Worm (Caenorhabditis elegans): ENCODE measurements around the gene plr-1.

The plr-1 gene

DNA sequence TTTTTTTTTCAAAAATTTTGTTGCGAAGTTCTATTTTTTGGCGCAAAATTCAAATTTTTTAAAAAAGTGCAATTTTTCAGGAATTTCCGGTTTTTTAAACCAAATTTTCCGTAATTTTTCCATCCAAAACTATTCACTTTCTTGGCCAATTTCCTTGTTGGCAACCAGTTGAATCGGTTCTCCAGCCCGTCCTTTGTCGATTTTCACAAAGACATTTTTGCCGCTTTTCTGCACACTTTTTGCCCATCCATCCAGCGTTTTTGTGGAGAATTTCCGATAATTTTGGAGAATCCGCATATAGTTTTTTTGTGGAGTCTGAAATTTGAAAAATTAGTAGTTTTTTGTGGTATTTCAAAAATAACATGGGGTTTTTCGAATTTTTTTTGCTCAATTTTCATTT, 35.8 kb downstream of the plr-1 start:
- TF ChIP-seq sem-4 (tag; optimal IDR thresholded peaks at IDR 0.05) (no peak), blmp-1 (tag; optimal IDR thresholded peaks at IDR 0.05; ENCODE audit: insufficient read depth) (no peak), lin-13 (GFP tag; optimal IDR thresholded peaks at IDR 0.05) (no peak), unc-62 (GFP tag; optimal IDR thresholded peaks at IDR 0.05) (no peak), nhr-12 (tag; optimal IDR thresholded peaks at IDR 0.05) (no peak), mdl-1 (tag; optimal IDR thresholded peaks at IDR 0.05) (no peak), nhr-77 (tag; optimal IDR thresholded peaks at IDR 0.05) (no peak), snpc-4 (tag; optimal IDR thresholded peaks at IDR 0.05) (no peak)

DNA sequence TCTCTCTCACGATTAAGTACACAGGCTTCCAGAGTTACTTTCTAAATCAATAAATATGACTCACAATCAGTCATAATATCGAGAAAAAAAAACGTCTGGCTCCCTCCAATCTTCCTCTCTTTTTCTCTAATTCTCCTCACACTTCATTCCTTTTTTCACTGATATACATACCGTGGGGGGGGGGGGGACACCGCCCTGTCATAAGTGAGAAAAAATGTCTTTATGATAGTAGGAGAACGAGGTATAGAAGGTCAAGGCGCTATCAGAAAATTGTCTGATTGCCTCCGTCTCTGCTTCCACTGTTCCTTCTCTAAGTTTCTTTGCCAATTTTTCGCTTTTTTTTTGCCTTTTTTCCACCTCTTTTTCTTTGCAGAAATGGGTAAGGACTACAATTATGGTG, 39.8 kb downstream of the plr-1 start, which contains the start of gene Y66D12A.24:
Y66D12A.24 (plus strand) TSS at position 370 of the 400 bp plus-strand sequence.
- TF ChIP-seq nhr-237 (tag; optimal IDR thresholded peaks at IDR 0.05) (no peak), sma-3 (GFP tag; optimal IDR thresholded peaks at IDR 0.05) (peak; percentile 28), ztf-11 (tag; optimal IDR thresholded peaks at IDR 0.05) (no peak), sma-9 (GFP tag; optimal IDR thresholded peaks at IDR 0.05) (no peak), sma-9 (tag; optimal IDR thresholded peaks at IDR 0.05) (no peak), crh-2 (tag; optimal IDR thresholded peaks at IDR 0.05) (peak; percentile 4), snpc-4 (tag; optimal IDR thresholded peaks at IDR 0.05) (no peak), unc-55 (GFP tag; optimal IDR thresholded peaks at IDR 0.05) (no peak), aly-2 (tag; optimal IDR thresholded peaks at IDR 0.05) (no peak), unc-39 (tag; optimal IDR thresholded peaks at IDR 0.05) (no peak), gmeb-1 (tag; optimal IDR thresholded peaks at IDR 0.05) (no peak), F13H6.1 (tag; optimal IDR thresholded peaks at IDR 0.05) (peak; percentile 20), Y55F3AM.14 (GFP tag; optimal IDR thresholded peaks at IDR 0.05) (no peak), blmp-1 (tag; optimal IDR thresholded peaks at IDR 0.05; ENCODE audit: insufficient read depth) (peak; percentile 13), skn-1 (tag; optimal IDR thresholded peaks at IDR 0.05) (no peak), ztf-4 (tag; optimal IDR thresholded peaks at IDR 0.05) (no peak), elt-1 (tag; optimal IDR thresholded peaks at IDR 0.05) (no peak), elt-3 (tag; optimal IDR thresholded peaks at IDR 0.05) (no peak), lin-13 (GFP tag; optimal IDR thresholded peaks at IDR 0.05) (no peak), nhr-23 (tag; optimal IDR thresholded peaks at IDR 0.05) (no peak), C34F6.9 (tag; optimal IDR thresholded peaks at IDR 0.05) (no peak), fos-1 (tag; optimal IDR thresholded peaks at IDR 0.05) (peak; percentile 79), nhr-21 (tag; optimal IDR thresholded peaks at IDR 0.05) (no peak), lin-39 (tag; optimal IDR thresholded peaks at IDR 0.05) (no peak)

DNA sequence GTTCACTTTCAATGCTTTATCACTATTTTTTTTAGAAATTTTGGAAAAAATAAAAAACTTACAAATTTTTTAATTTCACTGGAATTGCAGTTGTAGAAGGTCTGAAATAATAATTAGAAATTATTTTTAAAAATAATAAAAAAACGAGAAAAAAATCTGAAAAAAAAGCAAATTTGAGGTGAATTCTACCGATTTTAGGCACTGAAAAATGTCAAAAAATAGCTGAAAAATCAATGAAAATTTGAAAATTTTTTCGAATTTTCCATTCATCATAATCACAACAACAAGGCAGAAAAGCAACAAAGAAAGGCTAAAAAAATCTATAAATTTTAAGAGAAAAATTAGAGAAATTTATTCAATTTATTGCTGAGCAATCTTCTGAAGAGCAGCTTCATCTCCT, 44.0 kb downstream of the plr-1 start, which contains the start of gene nars-2:
nars-2 (minus strand) TSS at position 101 of the 400 bp plus-strand sequence.
- no peak for TF ChIP-seq sma-3 (GFP tag; optimal IDR thresholded peaks at IDR 0.05)
- no peak for TF ChIP-seq ceh-82 (tag; optimal IDR thresholded peaks at IDR 0.05)
- no peak for TF ChIP-seq elt-3 (tag; optimal IDR thresholded peaks at IDR 0.05)
- no peak for TF ChIP-seq gmeb-1 (tag; optimal IDR thresholded peaks at IDR 0.05)
- no peak for TF ChIP-seq nhr-11 (tag; optimal IDR thresholded peaks at IDR 0.05)
- no peak for TF ChIP-seq unc-55 (GFP tag; optimal IDR thresholded peaks at IDR 0.05)
- TF ChIP-seq lin-11 (tag; optimal IDR thresholded peaks at IDR 0.05) = no peak
- no peak for TF ChIP-seq sma-9 (GFP tag; optimal IDR thresholded peaks at IDR 0.05)
- no peak for TF ChIP-seq sma-9 (tag; optimal IDR thresholded peaks at IDR 0.05)
- TF ChIP-seq nhr-21 (tag; optimal IDR thresholded peaks at IDR 0.05) = no peak
- TF ChIP-seq unc-39 (tag; optimal IDR thresholded peaks at IDR 0.05) = no peak

DNA sequence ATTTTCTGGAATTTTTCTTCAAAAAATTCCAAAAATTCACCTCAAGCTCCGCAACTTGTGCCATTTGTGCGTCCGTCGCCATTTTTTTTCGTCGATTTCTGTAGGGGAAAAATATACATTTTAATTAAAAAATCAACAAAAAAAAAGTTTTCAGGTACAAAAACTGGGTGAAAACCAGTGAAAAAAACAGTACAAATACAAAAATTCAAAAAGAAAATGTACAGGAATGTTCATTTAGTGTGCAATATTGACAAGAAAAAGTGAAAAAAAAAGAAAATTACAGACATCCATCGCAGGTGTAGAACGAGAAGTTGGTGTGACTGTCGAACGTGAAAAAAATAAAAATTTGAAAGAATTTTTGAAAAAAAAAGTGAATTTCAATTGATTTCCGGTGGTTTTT, 46.1 kb downstream of the plr-1 start, which contains the start of gene tin-10:
tin-10 (minus strand) TSS at position 101 of the 400 bp plus-strand sequence.
- TF ChIP-seq peb-1 (tag; optimal IDR thresholded peaks at IDR 0.05) (no peak), ztf-1 (GFP tag; conservative IDR thresholded peaks at IDR 0.05) (no peak), sma-9 (GFP tag; optimal IDR thresholded peaks at IDR 0.05) (no peak), sma-9 (tag; optimal IDR thresholded peaks at IDR 0.05) (no peak), F13H6.1 (tag; optimal IDR thresholded peaks at IDR 0.05) (no peak), elt-1 (tag; optimal IDR thresholded peaks at IDR 0.05) (no peak), ama-1 (optimal IDR thresholded peaks at IDR 0.05) (no peak), ceh-82 (tag; optimal IDR thresholded peaks at IDR 0.05) (no peak), nhr-25 (tag; optimal IDR thresholded peaks at IDR 0.05) (no peak), lin-11 (tag; optimal IDR thresholded peaks at IDR 0.05) (no peak), unc-55 (GFP tag; optimal IDR thresholded peaks at IDR 0.05) (no peak), alr-1 (tag; optimal IDR thresholded peaks at IDR 0.05) (no peak), sma-3 (GFP tag; optimal IDR thresholded peaks at IDR 0.05) (no peak), nhr-11 (tag; optimal IDR thresholded peaks at IDR 0.05) (no peak), nhr-6 (tag; optimal IDR thresholded peaks at IDR 0.05) (no peak), ztf-11 (tag; optimal IDR thresholded peaks at IDR 0.05) (no peak), mab-5 (tag; optimal IDR thresholded peaks at IDR 0.05) (no peak), nhr-237 (tag; optimal IDR thresholded peaks at IDR 0.05) (no peak), nhr-77 (tag; optimal IDR thresholded peaks at IDR 0.05) (no peak), ztf-4 (tag; optimal IDR thresholded peaks at IDR 0.05) (no peak), R02D3.7 (tag; optimal IDR thresholded peaks at IDR 0.05) (no peak)

All from whole organism, L2 larva.